Fruit fly (Drosophila melanogaster) whole organism, wandering third instar larva: ENCODE results near the gene Cyp4g15.

Source experiments
- Abd-B ChIP-seq: fragments of >200 bp; optimal IDR thresholded peaks from 2 replicates; lab custom pipeline; 2017; ENCODE audit warnings: missing biosample characterization, missing genetic modification characterization
- CG32264 ChIP-seq: fragments of 200-800 bp; sonication (Bioruptor generic); optimal IDR thresholded peaks from 2 replicates; lab custom pipeline; 2016; ENCODE audit warnings: missing biosample characterization, missing genetic modification characterization
- CG9705 ChIP-seq: fragments of 200-800 bp; sonication (Bioruptor generic); optimal IDR thresholded peaks from 2 replicates; lab custom pipeline; 2018; ENCODE audit warnings: missing biosample characterization, mild to moderate bottlenecking, missing genetic modification characterization
- CrebA ChIP-seq: fragments of 200-800 bp; sonication (Bioruptor generic); optimal IDR thresholded peaks from 2 replicates; lab custom pipeline; 2016; ENCODE audit warnings: missing biosample characterization, mild to moderate bottlenecking, missing genetic modification characterization, borderline replicate concordance
- Dfd ChIP-seq: fragments of >200 bp; optimal IDR thresholded peaks from 2 replicates; lab custom pipeline; 2017; ENCODE audit warnings: missing biosample characterization, missing genetic modification characterization
- Dif ChIP-seq: fragments of 200-275, 200-300 bp; sonication (Bioruptor generic); optimal IDR thresholded peaks from 2 replicates; lab custom pipeline; 2018; ENCODE audit warnings: missing biosample characterization, missing genetic modification characterization; ENCODE audit not compliant: partially characterized antibody
- GATAd ChIP-seq: sonication (Bioruptor generic); optimal IDR thresholded peaks from 2 replicates; lab custom pipeline; 2016; ENCODE audit warnings: missing biosample characterization, missing genetic modification characterization
- HLH106 ChIP-seq: fragments of 200-800 bp; optimal IDR thresholded peaks from 3 replicates; lab custom pipeline; 2019; ENCODE audit warnings: missing biosample characterization, mild to moderate bottlenecking, missing genetic modification characterization, moderate library complexity
- Hnf4 ChIP-seq: fragments of 200-800 bp; sonication (Bioruptor generic); optimal IDR thresholded peaks from 2 replicates; lab custom pipeline; 2016; ENCODE audit warnings: missing biosample characterization, mild to moderate bottlenecking, missing genetic modification characterization
- Hr78 ChIP-seq: fragments of >200 bp; optimal IDR thresholded peaks from 2 replicates; lab custom pipeline; 2017; ENCODE audit warnings: missing biosample characterization, missing genetic modification characterization
- Hr83 ChIP-seq: fragments of 200-300 bp; sonication (Bioruptor generic); optimal IDR thresholded peaks from 2 replicates; lab custom pipeline; 2016; ENCODE audit warnings: missing biosample characterization, mild to moderate bottlenecking, missing genetic modification characterization, moderate library complexity; ENCODE audit not compliant: poor library complexity, severe bottlenecking
- Jra ChIP-seq: sonication (Bioruptor generic); optimal IDR thresholded peaks from 2 replicates; lab custom pipeline; 2016; ENCODE audit warnings: missing biosample characterization, missing genetic modification characterization
- Mio ChIP-seq: sonication (Bioruptor generic); optimal IDR thresholded peaks from 2 replicates; lab custom pipeline; 2016; ENCODE audit warnings: missing biosample characterization, missing genetic modification characterization
- Myc ChIP-seq: fragments of >200 bp; optimal IDR thresholded peaks from 2 replicates; lab custom pipeline; 2017
- N ChIP-seq: fragments of >200 bp; optimal IDR thresholded peaks from 2 replicates; lab custom pipeline; 2018; ENCODE audit warnings: missing biosample characterization, missing external identifiers, missing genetic modification characterization
- OdsH ChIP-seq: fragments of 200-800 bp; sonication (Bioruptor generic); optimal IDR thresholded peaks from 2 replicates; lab custom pipeline; 2016; ENCODE audit warnings: missing biosample characterization, mild to moderate bottlenecking, missing genetic modification characterization
- Rel ChIP-seq, 2 experiments: fragments of 200-800 bp; sonication (Bioruptor generic) in 1 of 2; optimal IDR thresholded peaks; 2 replicates in 1 of 2; 3 replicates in 1 of 2; lab custom pipeline; 2016 to 2019; ENCODE audit warnings: mild to moderate bottlenecking in 2 of 2, missing biosample characterization in 2 of 2, missing genetic modification characterization in 2 of 2, moderate library complexity in 1 of 2
- Sp1 ChIP-seq: fragments of 200-800 bp; sonication (Bioruptor generic); optimal IDR thresholded peaks from 3 replicates; lab custom pipeline; 2019; ENCODE audit warnings: missing biosample characterization, mild to moderate bottlenecking, missing genetic modification characterization, moderate library complexity
- Vsx2 ChIP-seq: fragments of 200-300, 225-300 bp; sonication (Bioruptor generic); optimal IDR thresholded peaks from 2 replicates; lab custom pipeline; 2018; ENCODE audit warnings: missing biosample characterization, missing genetic modification characterization; ENCODE audit not compliant: partially characterized antibody
- br ChIP-seq: fragments of 200-800 bp; sonication (Bioruptor generic); optimal IDR thresholded peaks from 2 replicates; lab custom pipeline; 2016; ENCODE audit warnings: missing biosample characterization, missing genetic modification characterization
- brk ChIP-seq: fragments of 200-800 bp; sonication (Bioruptor generic); optimal IDR thresholded peaks from 2 replicates; lab custom pipeline; 2016; ENCODE audit warnings: missing biosample characterization, mild to moderate bottlenecking, missing genetic modification characterization
- dl ChIP-seq, 2 experiments: fragments of 175-275, 200-275 bp in 1 of 2; fragments of 200-275 bp in 1 of 2; sonication (Bioruptor generic); optimal IDR thresholded peaks; lab custom pipeline; 2018; ENCODE audit warnings: mild to moderate bottlenecking in 2 of 2, missing biosample characterization in 2 of 2, missing genetic modification characterization in 2 of 2, moderate library complexity in 2 of 2; ENCODE audit not compliant: partially characterized antibody in 2 of 2, insufficient read depth in 1 of 2
- dmrt93B ChIP-seq: fragments of 200-800 bp; sonication (Bioruptor generic); optimal IDR thresholded peaks from 2 replicates; lab custom pipeline; 2018; ENCODE audit warnings: missing biosample characterization, mild to moderate bottlenecking, missing genetic modification characterization
- dsf ChIP-seq: sonication (Bioruptor generic); optimal IDR thresholded peaks from 2 replicates; lab custom pipeline; 2016; ENCODE audit warnings: missing biosample characterization, missing genetic modification characterization, borderline replicate concordance
- ey ChIP-seq: fragments of 200-800 bp; sonication (Bioruptor generic); optimal IDR thresholded peaks from 2 replicates; lab custom pipeline; 2016; ENCODE audit warnings: missing biosample characterization, missing genetic modification characterization
- foxo ChIP-seq, 2 experiments: fragments of 200-800 bp; sonication (Bioruptor generic); optimal IDR thresholded peaks; 2 replicates in 1 of 2; 3 replicates in 1 of 2; lab custom pipeline; 2016 to 2017; ENCODE audit warnings: missing biosample characterization in 2 of 2, missing genetic modification characterization in 2 of 2
- fru ChIP-seq: fragments of 200-800 bp; sonication (Bioruptor generic); optimal IDR thresholded peaks from 3 replicates; lab custom pipeline; 2016; ENCODE audit warnings: missing biosample characterization, mild to moderate bottlenecking, missing genetic modification characterization
- h ChIP-seq: fragments of 200-800 bp; sonication (Bioruptor generic); optimal IDR thresholded peaks from 3 replicates; lab custom pipeline; 2016; ENCODE audit warnings: missing biosample characterization, mild to moderate bottlenecking, missing genetic modification characterization
- jim ChIP-seq: fragments of 175-275, 200-325 bp; sonication (Bioruptor generic); optimal IDR thresholded peaks from 2 replicates; lab custom pipeline; 2016; ENCODE audit warnings: missing biosample characterization, mild to moderate bottlenecking, missing genetic modification characterization
- lola ChIP-seq: fragments of >200 bp; optimal IDR thresholded peaks from 2 replicates; lab custom pipeline; 2017; ENCODE audit warnings: missing biosample characterization, missing genetic modification characterization
- pan ChIP-seq: fragments of >200 bp; optimal IDR thresholded peaks from 2 replicates; lab custom pipeline; 2017
- psq ChIP-seq: fragments of 200-800 bp; sonication (Bioruptor generic); optimal IDR thresholded peaks from 3 replicates; lab custom pipeline; 2017; ENCODE audit warnings: missing biosample characterization, mild to moderate bottlenecking, missing genetic modification characterization, moderate library complexity
- rgr ChIP-seq: fragments of 200-800 bp; sonication (Bioruptor generic); optimal IDR thresholded peaks from 3 replicates; lab custom pipeline; 2016; ENCODE audit warnings: missing biosample characterization, mild to moderate bottlenecking, missing genetic modification characterization
- sage ChIP-seq: fragments of 200-800 bp; sonication (Bioruptor generic); optimal IDR thresholded peaks from 2 replicates; lab custom pipeline; 2016; ENCODE audit warnings: missing biosample characterization, mild to moderate bottlenecking, missing genetic modification characterization
- sv ChIP-seq: fragments of 200-800 bp; sonication (Bioruptor generic); optimal IDR thresholded peaks from 3 replicates; lab custom pipeline; 2016; ENCODE audit warnings: missing biosample characterization, missing genetic modification characterization
- tai ChIP-seq: sonication (Bioruptor generic); optimal IDR thresholded peaks from 2 replicates; lab custom pipeline; 2016; ENCODE audit warnings: missing biosample characterization, missing genetic modification characterization
- usp ChIP-seq: fragments of >200 bp; optimal IDR thresholded peaks from 2 replicates; lab custom pipeline; 2017; ENCODE audit warnings: missing biosample characterization, missing genetic modification characterization
- woc ChIP-seq: sonication (Bioruptor generic); optimal IDR thresholded peaks from 2 replicates; lab custom pipeline; 2016; ENCODE audit warnings: missing biosample characterization, mild to moderate bottlenecking, missing genetic modification characterization

Gene Cyp4g15

DNA sequence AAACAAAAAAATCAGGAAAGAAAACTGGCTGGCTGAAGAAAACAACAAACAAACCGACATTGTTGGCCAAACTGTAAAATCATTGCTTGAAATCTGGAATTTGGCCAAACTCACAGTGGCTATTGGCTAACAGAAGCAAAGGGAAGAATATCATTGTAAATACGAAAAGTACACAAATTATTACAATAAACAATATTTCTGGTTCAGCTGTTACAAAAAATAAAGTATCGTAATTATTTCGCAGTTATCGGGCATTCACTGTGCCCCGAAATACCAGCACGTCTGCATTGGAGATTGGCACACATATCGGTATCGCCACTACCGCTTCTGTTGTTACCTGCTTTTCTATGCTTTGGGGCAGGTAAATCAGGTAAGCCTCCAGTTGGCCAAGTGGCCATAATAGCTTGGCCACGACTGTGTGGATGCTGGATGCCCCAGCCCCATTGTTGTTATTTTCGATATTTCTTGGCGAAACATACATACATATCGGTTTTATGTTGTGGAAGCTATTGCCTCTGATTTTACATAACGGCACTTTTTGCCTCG is 25.8 kb upstream of the Cyp4g15 start:
- TF ChIP-seq Myc (no peak), rgr (GFP tag; lab: Kevin White, UChicago) (peak; percentile 49), dl (GFP tag; optimal IDR thresholded peaks at IDR 0.05; lab: Kevin White, UChicago; ENCODE audit: insufficient read depth in 1 of 2, partially characterized antibody in 2 of 2) (no peak), brk (no peak), CG9705 (GFP tag; lab: Kevin White, UChicago) (no peak), Dfd (GFP tag; lab: Kevin White, UChicago) (no peak), fru (peak; percentile 11), pan (lab: Kevin White, UChicago) (no peak), N (GFP tag; lab: Kevin White, UChicago) (no peak), Hnf4 (GFP tag; lab: Kevin White, UChicago) (peak; percentile 61), dsf (GFP tag; lab: Kevin White, UChicago) (no peak), psq (no peak), Sp1 (GFP tag; lab: Kevin White, UChicago) (no peak), dmrt93B (GFP tag; lab: Kevin White, UChicago) (peak; percentile 4), woc (GFP tag; lab: Kevin White, UChicago) (no peak), Abd-B (GFP tag; lab: Kevin White, UChicago) (no peak), HLH106 (peak; percentile 29), CG32264 (GFP tag; lab: Kevin White, UChicago) (no peak), ey (GFP tag; lab: Kevin White, UChicago) (peak; percentile 32), OdsH (peak; percentile 8), CrebA (GFP tag; lab: Kevin White, UChicago) (no peak), br (GFP tag; lab: Kevin White, UChicago) (peak; percentile 26), sage (GFP tag; lab: Kevin White, UChicago) (no peak), foxo (GFP tag; optimal IDR thresholded peaks at IDR 0.05; lab: Kevin White, UChicago) (peak in 1 of 2 experiments; percentile 47), Hr78 (GFP tag; lab: Kevin White, UChicago) (no peak), h (GFP tag; lab: Kevin White, UChicago) (peak; percentile 65), Rel (GFP tag; optimal IDR thresholded peaks at IDR 0.05; lab: Kevin White, UChicago) (no peak), Rel (tag; optimal IDR thresholded peaks at IDR 0.05; lab: Kevin White, UChicago) (no peak), Mio (GFP tag; lab: Kevin White, UChicago) (no peak), lola (GFP tag; lab: Kevin White, UChicago) (no peak), sv (GFP tag; lab: Kevin White, UChicago) (no peak), Jra (no peak), GATAd (no peak)

DNA sequence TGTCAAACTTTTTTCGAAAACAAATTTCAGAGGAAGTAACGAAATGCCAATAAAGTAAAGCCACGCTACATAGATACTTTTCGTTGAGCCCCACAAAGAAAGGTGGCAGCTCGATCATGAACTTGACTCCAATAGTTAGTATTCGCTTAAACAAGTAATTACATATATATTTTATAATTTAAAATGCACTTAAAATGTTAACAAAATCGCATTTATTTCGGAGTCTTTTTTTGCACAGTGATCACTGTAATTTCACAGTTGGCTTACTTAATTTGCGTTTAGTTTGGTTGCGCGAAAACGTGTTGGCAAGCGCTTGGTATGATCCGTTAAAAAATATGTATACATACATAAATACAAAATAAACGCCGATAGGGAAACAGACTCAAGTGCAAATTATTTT is 25.2 kb upstream of the Cyp4g15 start:
- TF ChIP-seq Hnf4 (GFP tag; lab: Kevin White, UChicago) (no peak), Jra (no peak), Sp1 (GFP tag; lab: Kevin White, UChicago) (no peak), HLH106 (no peak), woc (GFP tag; lab: Kevin White, UChicago) (no peak), CG32264 (GFP tag; lab: Kevin White, UChicago) (no peak), psq (no peak), br (GFP tag; lab: Kevin White, UChicago) (no peak), CrebA (GFP tag; lab: Kevin White, UChicago) (no peak), sage (GFP tag; lab: Kevin White, UChicago) (no peak), GATAd (no peak), Dif (GFP tag; lab: Kevin White, UChicago) (no peak), CG9705 (GFP tag; lab: Kevin White, UChicago) (no peak), Dfd (GFP tag; lab: Kevin White, UChicago) (no peak), dsf (GFP tag; lab: Kevin White, UChicago) (no peak)

DNA sequence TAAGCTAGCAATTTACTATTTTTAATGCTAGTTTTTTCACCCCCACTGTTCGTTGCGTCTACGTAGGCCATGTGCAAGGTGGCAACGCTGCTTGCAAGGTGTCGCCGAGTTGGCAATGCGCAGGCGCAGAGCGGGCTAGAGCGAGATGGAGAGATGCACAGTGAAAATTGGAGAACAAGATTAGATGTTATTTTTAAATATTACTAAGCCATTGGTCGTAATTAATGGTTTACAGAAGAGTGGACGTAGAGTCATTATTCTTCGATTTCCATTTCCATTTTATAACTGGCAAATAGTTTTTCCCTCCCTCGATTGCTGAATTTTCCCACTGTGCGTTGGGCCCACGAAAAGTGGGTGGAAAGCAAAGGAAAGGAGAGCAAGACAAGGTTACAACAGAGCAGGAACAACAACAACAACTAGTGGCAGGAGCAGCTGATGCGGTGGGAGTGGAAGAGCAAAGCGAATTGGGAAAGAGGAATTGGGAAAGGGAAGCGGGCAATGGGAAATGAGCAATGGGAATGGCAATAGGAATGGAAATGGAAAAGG is 23.9 kb upstream of the Cyp4g15 start:
- TF ChIP-seq CG32264 (GFP tag; lab: Kevin White, UChicago) (peak; percentile 7), br (GFP tag; lab: Kevin White, UChicago) (peak; percentile 44), CrebA (GFP tag; lab: Kevin White, UChicago) (no peak), rgr (GFP tag; lab: Kevin White, UChicago) (peak; percentile 78), N (GFP tag; lab: Kevin White, UChicago) (no peak), tai (GFP tag; lab: Kevin White, UChicago) (no peak), psq (peak; percentile 77), sv (GFP tag; lab: Kevin White, UChicago) (peak; percentile 4), woc (GFP tag; lab: Kevin White, UChicago) (peak; percentile 65), foxo (GFP tag; optimal IDR thresholded peaks at IDR 0.05; lab: Kevin White, UChicago) (peak in 1 of 2 experiments; percentile 79), HLH106 (peak; percentile 52), Dif (GFP tag; lab: Kevin White, UChicago) (no peak), OdsH (peak; percentile 57), Hr83 (GFP tag; lab: Kevin White, UChicago) (no peak), CG9705 (GFP tag; lab: Kevin White, UChicago) (no peak), usp (no peak), GATAd (no peak), fru (peak; percentile 83), pan (lab: Kevin White, UChicago) (no peak), Vsx2 (GFP tag; lab: Kevin White, UChicago) (no peak), Rel (GFP tag; optimal IDR thresholded peaks at IDR 0.05; lab: Kevin White, UChicago) (no peak), Rel (tag; optimal IDR thresholded peaks at IDR 0.05; lab: Kevin White, UChicago) (no peak), sage (GFP tag; lab: Kevin White, UChicago) (no peak), lola (GFP tag; lab: Kevin White, UChicago) (no peak), Hr78 (GFP tag; lab: Kevin White, UChicago) (no peak), Sp1 (GFP tag; lab: Kevin White, UChicago) (peak; percentile 21), Hnf4 (GFP tag; lab: Kevin White, UChicago) (peak; percentile 60), dsf (GFP tag; lab: Kevin White, UChicago) (no peak), jim (no peak), Mio (GFP tag; lab: Kevin White, UChicago) (no peak), Myc (no peak), dmrt93B (GFP tag; lab: Kevin White, UChicago) (no peak)
